Worm (Caenorhabditis elegans) whole organism, L1 larva: Measurements from ENCODE around the gene aqp-8.

Experiments
- C04F5.9 ChIP-seq: sonication (generic microtip); optimal IDR thresholded peaks from 2 replicates; lab custom pipeline; 2016; ENCODE audit warnings: missing genetic modification characterization, missing compliant biosample characterization
- C34B4.2 ChIP-seq: sonication (generic microtip); optimal IDR thresholded peaks from 2 replicates; lab custom pipeline; 2017; ENCODE audit warnings: mild to moderate bottlenecking, missing genetic modification characterization, missing compliant biosample characterization
- alr-1 ChIP-seq: fragments of 200-800 bp; sonication (Bioruptor generic); optimal IDR thresholded peaks from 2 replicates; lab custom pipeline; 2018; ENCODE audit warnings: borderline replicate concordance, mild to moderate bottlenecking, missing genetic modification characterization, missing compliant biosample characterization
- blmp-1 ChIP-seq: fragments of 150-350 bp; optimal IDR thresholded peaks from 2 replicates; lab custom pipeline; 2014; ENCODE audit warnings: missing biosample characterization, missing genetic modification characterization
- ceh-63 ChIP-seq: fragments of 200-800 bp; sonication (Bioruptor generic); optimal IDR thresholded peaks from 2 replicates; lab custom pipeline; 2018; ENCODE audit warnings: mild to moderate bottlenecking, missing genetic modification characterization, missing compliant biosample characterization
- ceh-90 ChIP-seq: sonication (generic microtip); optimal IDR thresholded peaks from 2 replicates; lab custom pipeline; 2016; ENCODE audit warnings: missing genetic modification characterization, missing compliant biosample characterization
- dpl-1 ChIP-seq, 3 experiments: fragments of 150-350 bp in 2 of 3; sonication (generic microtip) in 1 of 3; optimal IDR thresholded peaks; 2 replicates each; lab custom pipeline; 2014 to 2017; ENCODE audit warnings: missing biosample characterization in 3 of 3, missing genetic modification characterization in 3 of 3, missing genetic modification reagents in 3 of 3
- efl-1 ChIP-seq, 4 experiments: fragments of 150-350 bp; optimal IDR thresholded peaks in 3 of 4; peaks in 1 of 4; 1 replicate in 1 of 4; 2 replicates in 3 of 4; lab custom pipeline; 2014; ENCODE audit warnings: missing biosample characterization in 2 of 4, missing genetic modification characterization in 2 of 4, missing genetic modification reagents in 2 of 4
- efl-3 ChIP-seq: fragments of 200-800 bp; sonication (Bioruptor generic); optimal IDR thresholded peaks from 2 replicates; lab custom pipeline; 2018; ENCODE audit warnings: mild to moderate bottlenecking, missing genetic modification characterization, missing compliant biosample characterization
- ets-5 ChIP-seq: fragments of 200-800 bp; sonication (Bioruptor generic); IDR thresholded peaks from 2 replicates; pipeline ENCODE4 v1.3.6; 2022; ENCODE audit warnings: missing genetic modification characterization, missing compliant biosample characterization
- fkh-10 ChIP-seq: sonication (generic microtip); optimal IDR thresholded peaks from 2 replicates; lab custom pipeline; 2017; ENCODE audit warnings: missing biosample characterization, missing genetic modification reagents, missing genetic modification characterization
- fkh-4 ChIP-seq: sonication (generic microtip); optimal IDR thresholded peaks from 2 replicates; lab custom pipeline; 2016; ENCODE audit warnings: missing compliant biosample characterization, missing genetic modification characterization, borderline replicate concordance
- fkh-8 ChIP-seq: sonication (generic microtip); optimal IDR thresholded peaks from 2 replicates; lab custom pipeline; 2016; ENCODE audit warnings: mild to moderate bottlenecking, missing genetic modification characterization, missing compliant biosample characterization
- hpl-2 ChIP-seq: fragments of 150-350 bp; optimal IDR thresholded peaks from 2 replicates; lab custom pipeline; 2014; ENCODE audit warnings: missing biosample characterization, missing genetic modification reagents, missing genetic modification characterization
- irx-1 ChIP-seq: sonication (generic microtip); optimal IDR thresholded peaks from 2 replicates; lab custom pipeline; 2016; ENCODE audit warnings: missing genetic modification characterization, missing compliant biosample characterization
- isw-1 ChIP-seq: fragments of 200-800 bp; sonication (Bioruptor generic); IDR thresholded peaks from 2 replicates; pipeline ENCODE4 v1.3.6; 2022; ENCODE audit warnings: missing genetic modification characterization, missing compliant biosample characterization
- lin-14 ChIP-seq: fragments of 200-800 bp; sonication (Bioruptor generic); optimal IDR thresholded peaks from 2 replicates; lab custom pipeline; 2018; ENCODE audit warnings: mild to moderate bottlenecking, missing genetic modification characterization, moderate library complexity, missing compliant biosample characterization
- lin-15B ChIP-seq: fragments of 150-350 bp; sonication (generic microtip); optimal IDR thresholded peaks from 3 replicates; lab custom pipeline; 2014; ENCODE audit warnings: missing biosample characterization, missing genetic modification characterization
- lin-35 ChIP-seq, 2 experiments: fragments of 150-350 bp; optimal IDR thresholded peaks; 2 replicates each; lab custom pipeline; 2014; ENCODE audit warnings: missing biosample characterization in 2 of 2, missing genetic modification characterization in 2 of 2, missing genetic modification reagents in 2 of 2
- lin-39 ChIP-seq: fragments of 150-350 bp; optimal IDR thresholded peaks from 2 replicates; lab custom pipeline; 2014; ENCODE audit warnings: missing biosample characterization, missing genetic modification reagents, missing genetic modification characterization
- lsy-2 ChIP-seq, 2 experiments: fragments of 150-350 bp; optimal IDR thresholded peaks; 2 replicates each; lab custom pipeline; 2014; ENCODE audit warnings: missing biosample characterization in 2 of 2, missing genetic modification characterization in 2 of 2
- mdl-1 ChIP-seq, 2 experiments: fragments of 150-350 bp; optimal IDR thresholded peaks; 2 replicates each; lab custom pipeline; 2014 to 2017; ENCODE audit warnings: missing biosample characterization in 2 of 2, missing genetic modification characterization in 2 of 2, inconsistent platforms in 1 of 2
- mef-2 ChIP-seq: fragments of 150-350 bp; optimal IDR thresholded peaks from 2 replicates; lab custom pipeline; 2014; ENCODE audit warnings: missing biosample characterization, missing genetic modification characterization
- mep-1 ChIP-seq: fragments of 150-350 bp; optimal IDR thresholded peaks from 2 replicates; lab custom pipeline; 2014; ENCODE audit warnings: missing biosample characterization, missing genetic modification characterization
- nhr-12 ChIP-seq: sonication (generic microtip); optimal IDR thresholded peaks from 2 replicates; lab custom pipeline; 2017; ENCODE audit warnings: missing biosample characterization, missing genetic modification characterization
- nhr-20 ChIP-seq: sonication (generic microtip); optimal IDR thresholded peaks from 2 replicates; lab custom pipeline; 2016; ENCODE audit warnings: mild to moderate bottlenecking, missing genetic modification characterization, missing compliant biosample characterization
- nhr-237 ChIP-seq: fragments of 150-350 bp; optimal IDR thresholded peaks from 2 replicates; lab custom pipeline; 2014; ENCODE audit warnings: missing biosample characterization, missing genetic modification characterization
- nhr-28 ChIP-seq: fragments of 150-350 bp; optimal IDR thresholded peaks from 2 replicates; lab custom pipeline; 2014; ENCODE audit warnings: missing biosample characterization, missing genetic modification characterization
- nhr-47 ChIP-seq: sonication (generic microtip); optimal IDR thresholded peaks from 2 replicates; lab custom pipeline; 2016; ENCODE audit warnings: mild to moderate bottlenecking, missing genetic modification characterization, moderate library complexity, missing compliant biosample characterization
- nhr-71 ChIP-seq: sonication (generic microtip); optimal IDR thresholded peaks from 2 replicates; lab custom pipeline; 2016; ENCODE audit warnings: mild to moderate bottlenecking, missing genetic modification characterization, moderate library complexity, missing compliant biosample characterization
- nhr-76 ChIP-seq: sonication (generic microtip); optimal IDR thresholded peaks from 2 replicates; lab custom pipeline; 2017; ENCODE audit warnings: missing biosample characterization, missing genetic modification characterization
- nhr-84 ChIP-seq: sonication (generic microtip); optimal IDR thresholded peaks from 2 replicates; lab custom pipeline; 2017; ENCODE audit warnings: missing biosample characterization, missing genetic modification characterization
- pag-3 ChIP-seq: sonication (generic microtip); optimal IDR thresholded peaks from 2 replicates; lab custom pipeline; 2017; ENCODE audit warnings: missing genetic modification characterization, mild to moderate bottlenecking, missing compliant biosample characterization, antibody characterized with exemption, borderline replicate concordance; ENCODE audit not compliant: insufficient read depth
- skn-1 ChIP-seq: fragments of 150-350 bp; optimal IDR thresholded peaks from 2 replicates; lab custom pipeline; 2014; ENCODE audit warnings: missing biosample characterization, missing genetic modification characterization
- tbx-2 ChIP-seq: sonication (generic microtip); optimal IDR thresholded peaks from 2 replicates; lab custom pipeline; 2016; ENCODE audit warnings: missing genetic modification characterization, missing compliant biosample characterization
- unc-62 ChIP-seq: fragments of 150-350 bp; optimal IDR thresholded peaks from 2 replicates; lab custom pipeline; 2014; ENCODE audit warnings: missing biosample characterization, missing genetic modification reagents, missing genetic modification characterization
- xbp-1 ChIP-seq: sonication (generic microtip); optimal IDR thresholded peaks from 2 replicates; lab custom pipeline; 2016; ENCODE audit warnings: missing genetic modification characterization, missing compliant biosample characterization
- zag-1 ChIP-seq: fragments of 150-350 bp; optimal IDR thresholded peaks from 2 replicates; lab custom pipeline; 2014; ENCODE audit warnings: missing biosample characterization, missing genetic modification characterization

Gene aqp-8

DNA sequence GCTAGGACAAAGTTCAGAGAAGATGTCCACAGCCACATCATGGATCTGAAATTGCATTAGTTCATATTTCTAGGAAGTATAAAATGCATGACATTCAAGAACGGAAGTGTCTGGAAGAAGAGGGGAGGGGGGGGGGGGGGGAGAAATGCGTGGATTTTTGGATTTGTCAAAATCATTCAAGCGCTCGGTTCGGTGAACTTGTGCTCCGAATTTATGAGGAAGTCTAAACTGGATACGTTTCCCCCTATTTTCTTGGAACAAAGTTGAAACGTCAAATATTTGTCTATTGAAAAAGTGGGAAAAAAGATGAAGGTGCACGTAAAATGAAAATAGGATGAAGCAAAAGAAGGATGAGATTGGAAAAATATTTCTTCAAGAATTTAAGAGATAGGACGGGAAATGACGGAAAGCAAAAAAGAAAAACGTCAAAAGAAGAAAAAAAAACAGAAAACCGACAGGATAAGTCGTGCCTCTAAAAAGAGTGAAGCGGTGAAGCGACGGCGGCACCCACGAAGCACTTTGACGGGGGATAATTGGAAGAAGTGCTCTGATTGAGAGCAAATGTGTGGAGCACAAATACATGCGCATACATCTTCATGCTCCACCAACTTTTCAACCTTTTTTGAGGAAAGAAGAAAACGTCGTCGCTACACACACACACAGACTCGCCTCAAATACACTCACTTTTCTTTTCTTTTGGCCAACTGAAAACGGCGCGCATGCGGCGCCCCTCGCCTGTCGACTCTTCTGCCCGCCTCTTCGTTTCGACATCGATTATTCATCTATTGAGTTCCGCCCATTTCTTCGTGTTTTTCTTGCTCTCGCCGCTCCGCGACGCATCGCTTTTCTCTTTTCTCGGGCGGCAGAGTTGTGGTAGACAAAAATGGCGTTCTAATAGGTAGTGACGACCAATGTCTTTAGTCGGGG lies 16.1 kb upstream of the aqp-8 start, which contains the start of gene F55D10.4:
Gene F55D10.4 (minus strand): TSS at position 51 of the 927 bp plus-strand sequence.
- TF ChIP-seq pag-3 (no peak), nhr-71 (tag; lab: Kevin White, UChicago) (no peak), nhr-237 (tag; lab: Kevin White, UChicago) (no peak), mdl-1 (tag; optimal IDR thresholded peaks at IDR 0.05; lab: Kevin White, UChicago) (no peak), lin-39 (tag; lab: Kevin White, UChicago) (no peak), nhr-84 (tag; lab: Kevin White, UChicago) (no peak), C04F5.9 (tag; lab: Kevin White, UChicago) (no peak), zag-1 (tag; lab: Kevin White, UChicago) (no peak), nhr-47 (peak; percentile 19), irx-1 (tag; lab: Kevin White, UChicago) (no peak), efl-1 (optimal IDR thresholded peaks at IDR 0.05; lab: Kevin White, UChicago) (no peak), efl-1 (GFP tag; optimal IDR thresholded peaks at IDR 0.05 in 1 of 2; lab: Kevin White, UChicago) (no peak), lsy-2 (tag; optimal IDR thresholded peaks at IDR 0.05; lab: Kevin White, UChicago) (peak in 1 of 2 experiments; percentile 4), mep-1 (tag; lab: Kevin White, UChicago) (no peak), lin-15B (tag; lab: Kevin White, UChicago) (no peak), ets-5 (GFP tag; lab: Robert Waterston, UW) (no peak), fkh-4 (tag; lab: Kevin White, UChicago) (no peak), C34B4.2 (tag; lab: Kevin White, UChicago) (no peak), nhr-12 (tag; lab: Kevin White, UChicago) (no peak), lin-14 (GFP tag; lab: Kevin White, UChicago) (peak; percentile 66), lin-35 (GFP tag; optimal IDR thresholded peaks at IDR 0.05; lab: Kevin White, UChicago) (no peak), hpl-2 (GFP tag; lab: Kevin White, UChicago) (no peak), fkh-8 (tag; lab: Kevin White, UChicago) (peak; percentile 54), ceh-63 (GFP tag; lab: Kevin White, UChicago) (no peak), alr-1 (tag; lab: Kevin White, UChicago) (no peak)

DNA sequence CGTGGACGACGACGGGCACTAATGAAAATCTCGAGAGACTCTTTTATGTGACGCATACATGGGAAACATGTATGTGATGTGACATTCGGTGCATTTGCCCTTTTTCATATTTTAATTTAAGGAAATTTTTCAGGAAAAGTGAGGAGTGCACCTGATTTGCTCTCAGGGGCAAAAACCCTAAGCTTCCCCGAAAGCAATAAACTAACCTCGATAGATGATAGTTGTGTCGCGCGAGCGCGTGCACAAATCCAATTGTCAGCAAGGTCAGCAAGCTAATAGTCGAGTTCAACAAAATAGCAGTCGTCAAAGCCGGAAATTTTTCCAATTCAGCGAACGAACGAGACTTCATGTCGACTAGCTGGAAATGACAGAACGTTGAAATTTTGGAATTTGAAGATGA lies 13.3 kb upstream of the aqp-8 start:
- TF ChIP-seq lin-14 (GFP tag; lab: Kevin White, UChicago) (peak; percentile 52), fkh-10 (GFP tag; lab: Kevin White, UChicago) (peak; percentile 50), nhr-237 (tag; lab: Kevin White, UChicago) (no peak), nhr-28 (no peak), ceh-90 (tag; lab: Kevin White, UChicago) (no peak)
- TF ChIP-seq, all 84 proteins: peak for 2

DNA sequence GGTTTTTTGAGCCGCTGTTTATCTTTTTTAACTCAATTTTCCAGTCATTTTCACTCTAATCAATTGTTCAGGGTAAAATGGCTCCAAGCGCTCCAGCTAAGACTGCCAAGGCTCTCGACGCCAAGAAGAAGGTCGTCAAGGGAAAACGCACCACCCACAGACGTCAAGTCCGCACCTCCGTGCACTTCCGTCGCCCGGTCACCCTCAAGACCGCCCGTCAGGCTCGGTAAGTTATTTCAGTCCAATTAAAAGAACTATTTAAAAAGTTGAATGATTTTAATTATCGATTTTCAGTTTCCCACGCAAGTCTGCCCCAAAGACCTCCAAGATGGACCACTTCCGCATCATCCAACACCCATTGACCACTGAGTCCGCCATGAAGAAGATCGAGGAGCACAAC lies 10.3 kb upstream of the aqp-8 start, which contains the start of gene rpl-25.1:
Gene rpl-25.1 (plus strand): TSS at position 72 of the 400 bp plus-strand sequence.
- no peak for TF ChIP-seq nhr-76 (tag; lab: Kevin White, UChicago)
- no peak for TF ChIP-seq mef-2 (tag; lab: Kevin White, UChicago)
- TF ChIP-seq tbx-2, result no peak
- TF ChIP-seq xbp-1 (tag; lab: Kevin White, UChicago), result no peak
- TF ChIP-seq skn-1 (tag; lab: Kevin White, UChicago), result no peak
- no peak for TF ChIP-seq dpl-1 (GFP tag; optimal IDR thresholded peaks at IDR 0.05; lab: Kevin White, UChicago)
- TF ChIP-seq nhr-71 (tag; lab: Kevin White, UChicago), result no peak
- TF ChIP-seq unc-62 (GFP tag; lab: Kevin White, UChicago), result no peak
- TF ChIP-seq lin-14 (GFP tag; lab: Kevin White, UChicago), result no peak
- TF ChIP-seq ceh-63 (GFP tag; lab: Kevin White, UChicago), result no peak
- no peak for TF ChIP-seq efl-3 (GFP tag; lab: Kevin White, UChicago)
- TF ChIP-seq isw-1 (GFP tag; lab: Robert Waterston, UW), result no peak
- TF ChIP-seq blmp-1 (tag; lab: Kevin White, UChicago), result no peak
- no peak for TF ChIP-seq irx-1 (tag; lab: Kevin White, UChicago)
- TF ChIP-seq efl-1 (optimal IDR thresholded peaks at IDR 0.05; lab: Kevin White, UChicago), result no peak
- TF ChIP-seq efl-1 (GFP tag; optimal IDR thresholded peaks at IDR 0.05 in 1 of 2; lab: Kevin White, UChicago), result no peak
- no peak for TF ChIP-seq nhr-20 (tag; lab: Kevin White, UChicago)
- TF ChIP-seq ets-5 (GFP tag; lab: Robert Waterston, UW), result no peak
